Fruit fly (Drosophila melanogaster) S2 (cell line): Measurements from ENCODE around the gene Ir94e.

Experiments
- CG8478 ChIP-seq: fragments of >200 bp; optimal IDR thresholded peaks from 2 replicates; lab custom pipeline; 2018
- CTCF ChIP-seq, 2 experiments: fragments of >200 bp; optimal IDR thresholded peaks; 2 replicates each; lab custom pipeline; 2018

dm6 chr3R:23425107-23425506 lies 19.8 kb downstream of the Ir94e start:
- TF ChIP-seq CG8478 (lab: Kevin White, UChicago) (no peak), CTCF (optimal IDR thresholded peaks at IDR 0.05; lab: Kevin White, UChicago) (no peak)
